Worm (Caenorhabditis elegans) whole organism, young adult: ENCODE data around the gene srbc-40.

Experiments used
- B0035.1 ChIP-seq: sonication (generic microtip); optimal IDR thresholded peaks from 2 replicates; lab custom pipeline; 2016; ENCODE audit warnings: missing genetic modification characterization, mild to moderate bottlenecking, missing compliant biosample characterization, missing genotype, missing genetic modification reagents
- B0336.3 ChIP-seq: fragments of 200-800 bp; sonication (Bioruptor generic); IDR thresholded peaks from 2 replicates; pipeline ENCODE4 v1.3.6; 2022; ENCODE audit warnings: missing genetic modification characterization, missing compliant biosample characterization
- C17E4.6 ChIP-seq: fragments of 200-800 bp; sonication (Bioruptor generic); IDR thresholded peaks from 2 replicates; pipeline ENCODE4 v1.3.6; 2022; ENCODE audit warnings: missing genetic modification reagents, missing genetic modification characterization, missing compliant biosample characterization
- F22D6.2 ChIP-seq: sonication (generic microtip); optimal IDR thresholded peaks from 2 replicates; lab custom pipeline; 2016; ENCODE audit warnings: mild to moderate bottlenecking, missing genetic modification characterization, missing compliant biosample characterization
- F33H1.4 ChIP-seq: fragments of 200-800 bp; sonication (Bioruptor generic); IDR thresholded peaks from 2 replicates; pipeline ENCODE4 v1.3.6; 2022; ENCODE audit warnings: missing genetic modification reagents, missing genetic modification characterization, missing compliant biosample characterization
- F49E8.2 ChIP-seq: sonication (generic microtip); optimal IDR thresholded peaks from 3 replicates; lab custom pipeline; 2017; ENCODE audit warnings: missing genetic modification characterization, mild to moderate bottlenecking, missing compliant biosample characterization, antibody characterized with exemption, moderate library complexity; ENCODE audit not compliant: insufficient read depth
- K11D2.4 ChIP-seq: fragments of 200-800 bp; sonication (Bioruptor generic); IDR thresholded peaks from 2 replicates; pipeline ENCODE4 v1.3.6; 2022; ENCODE audit warnings: missing genetic modification reagents, missing genetic modification characterization, missing compliant biosample characterization
- K12H6.12 ChIP-seq: fragments of 200-800 bp; sonication (Bioruptor generic); optimal IDR thresholded peaks from 2 replicates; lab custom pipeline; 2018; ENCODE audit warnings: mild to moderate bottlenecking, missing genetic modification characterization, missing compliant biosample characterization
- Y53G8AR.9 ChIP-seq: fragments of 200-800 bp; sonication (Bioruptor generic); conservative IDR thresholded peaks from 2 replicates; pipeline ENCODE4 v1.3.6; 2022; ENCODE audit warnings: missing genetic modification reagents, missing genetic modification characterization, missing compliant biosample characterization
- Y56A3A.18 ChIP-seq: fragments of 200-800 bp; sonication (Bioruptor generic); IDR thresholded peaks from 2 replicates; pipeline ENCODE4 v1.3.6; 2022; ENCODE audit warnings: missing genetic modification reagents, missing genetic modification characterization, missing compliant biosample characterization
- Y79H2A.3 ChIP-seq: fragments of 200-800 bp; sonication (Bioruptor generic); conservative IDR thresholded peaks from 2 replicates; pipeline ENCODE4 v1.3.6; 2022; ENCODE audit warnings: missing genetic modification reagents, missing genetic modification characterization, missing compliant biosample characterization
- Y95B8A.8 ChIP-seq: fragments of 200-800 bp; sonication (Bioruptor generic); IDR thresholded peaks from 2 replicates; pipeline ENCODE4 v1.3.6; 2022; ENCODE audit warnings: missing genetic modification reagents, missing genetic modification characterization, missing compliant biosample characterization
- ZK185.1 ChIP-seq: sonication (generic microtip); optimal IDR thresholded peaks from 2 replicates; lab custom pipeline; 2016; ENCODE audit warnings: mild to moderate bottlenecking, missing genetic modification characterization, missing compliant biosample characterization; ENCODE audit not compliant: poor library complexity, severe bottlenecking
- akir-1 ChIP-seq: fragments of 200-800 bp; sonication (Bioruptor generic); optimal IDR thresholded peaks from 2 replicates; lab custom pipeline; 2018; ENCODE audit warnings: mild to moderate bottlenecking, missing genetic modification characterization, moderate library complexity, missing compliant biosample characterization
- ama-1 ChIP-seq, 3 experiments: fragments of 150-350 bp in 1 of 3; sonication (generic microtip) in 2 of 3; optimal IDR thresholded peaks; 2 replicates each; lab custom pipeline; 2014 to 2018; ENCODE audit warnings: missing biosample characterization in 2 of 3, missing genetic modification characterization in 2 of 3, missing genetic modification reagents in 2 of 3
- atf-7 ChIP-seq: sonication (generic microtip); optimal IDR thresholded peaks from 2 replicates; lab custom pipeline; 2017; ENCODE audit warnings: mild to moderate bottlenecking, missing genetic modification characterization, missing compliant biosample characterization
- athp-1 ChIP-seq: sonication (generic microtip); optimal IDR thresholded peaks from 2 replicates; lab custom pipeline; 2017; ENCODE audit warnings: mild to moderate bottlenecking, missing genetic modification characterization, missing compliant biosample characterization
- ceh-91 ChIP-seq: fragments of 200-800 bp; sonication (Bioruptor generic); IDR thresholded peaks from 2 replicates; pipeline ENCODE4 v1.3.6; 2022; ENCODE audit warnings: missing genetic modification reagents, missing genetic modification characterization, missing compliant biosample characterization
- chd-7 ChIP-seq: sonication (generic microtip); optimal IDR thresholded peaks from 2 replicates; lab custom pipeline; 2016; ENCODE audit warnings: mild to moderate bottlenecking, missing genetic modification characterization, moderate library complexity, missing compliant biosample characterization
- egl-18 ChIP-seq: fragments of 200-800 bp; sonication (Bioruptor generic); IDR thresholded peaks from 2 replicates; pipeline ENCODE4 v1.3.6; 2022; ENCODE audit warnings: missing genetic modification reagents, missing genetic modification characterization, missing compliant biosample characterization
- hlh-12 ChIP-seq: sonication (generic microtip); optimal IDR thresholded peaks from 2 replicates; lab custom pipeline; 2016; ENCODE audit warnings: missing genetic modification characterization, missing compliant biosample characterization
- let-607 ChIP-seq, 2 experiments: fragments of 200-800 bp in 1 of 2; sonication (Bioruptor generic) in 1 of 2; sonication (generic microtip) in 1 of 2; optimal IDR thresholded peaks; 2 replicates each; lab custom pipeline; 2016 to 2018; ENCODE audit warnings: mild to moderate bottlenecking in 2 of 2, missing compliant biosample characterization in 2 of 2, missing genetic modification characterization in 2 of 2, moderate library complexity in 2 of 2, missing genotype in 1 of 2
- lin-40 ChIP-seq: sonication (generic microtip); optimal IDR thresholded peaks from 2 replicates; lab custom pipeline; 2016; ENCODE audit warnings: missing genetic modification characterization, mild to moderate bottlenecking, missing compliant biosample characterization, missing genotype, missing genetic modification reagents
- lin-54 ChIP-seq: fragments of 200-800 bp; sonication (Bioruptor generic); optimal IDR thresholded peaks from 2 replicates; lab custom pipeline; 2018; ENCODE audit warnings: mild to moderate bottlenecking, missing genetic modification characterization, missing compliant biosample characterization
- lsl-1 ChIP-seq: fragments of 200-800 bp; sonication (Bioruptor generic); optimal IDR thresholded peaks from 2 replicates; lab custom pipeline; 2018; ENCODE audit warnings: mild to moderate bottlenecking, missing genetic modification characterization, moderate library complexity, missing compliant biosample characterization
- madf-3 ChIP-seq: fragments of 200-800 bp; sonication (Bioruptor generic); IDR thresholded peaks from 2 replicates; pipeline ENCODE4 v1.3.6; 2022; ENCODE audit warnings: missing genetic modification reagents, missing genetic modification characterization, missing compliant biosample characterization
- nfyb-1 ChIP-seq: fragments of 200-800 bp; sonication (Bioruptor generic); IDR thresholded peaks from 2 replicates; pipeline ENCODE4 v1.3.6; 2022; ENCODE audit warnings: missing genetic modification reagents, missing genetic modification characterization, missing compliant biosample characterization
- nhr-120 ChIP-seq: fragments of 200-800 bp; sonication (Bioruptor generic); IDR thresholded peaks from 2 replicates; pipeline ENCODE4 v1.3.6; 2022; ENCODE audit warnings: missing genetic modification characterization, missing compliant biosample characterization
- nhr-80 ChIP-seq: sonication (generic microtip); optimal IDR thresholded peaks from 2 replicates; lab custom pipeline; 2016; ENCODE audit warnings: missing genetic modification characterization, missing compliant biosample characterization
- pbrm-1 ChIP-seq: fragments of 200-800 bp; sonication (Bioruptor generic); IDR thresholded peaks from 2 replicates; pipeline ENCODE4 v1.3.6; 2022; ENCODE audit warnings: missing genetic modification reagents, missing genetic modification characterization, missing compliant biosample characterization
- pha-4 ChIP-seq: fragments of 150-350 bp; sonication (generic microtip); optimal IDR thresholded peaks from 2 replicates; lab custom pipeline; 2014; ENCODE audit warnings: missing biosample characterization, missing genetic modification reagents, missing genetic modification characterization
- repo-1 ChIP-seq: sonication (generic microtip); optimal IDR thresholded peaks from 2 replicates; lab custom pipeline; 2017; ENCODE audit warnings: mild to moderate bottlenecking, missing genetic modification characterization, missing compliant biosample characterization
- ztf-28 ChIP-seq: fragments of 200-800 bp; sonication (Bioruptor generic); IDR thresholded peaks from 2 replicates; pipeline ENCODE4 v1.3.6; 2022; ENCODE audit warnings: missing genetic modification reagents, missing genetic modification characterization, missing compliant biosample characterization
- ztf-3 ChIP-seq: fragments of 200-800 bp; sonication (Bioruptor generic); optimal IDR thresholded peaks from 2 replicates; lab custom pipeline; 2018; ENCODE audit warnings: mild to moderate bottlenecking, missing genetic modification characterization, missing compliant biosample characterization

Gene srbc-40

DNA sequence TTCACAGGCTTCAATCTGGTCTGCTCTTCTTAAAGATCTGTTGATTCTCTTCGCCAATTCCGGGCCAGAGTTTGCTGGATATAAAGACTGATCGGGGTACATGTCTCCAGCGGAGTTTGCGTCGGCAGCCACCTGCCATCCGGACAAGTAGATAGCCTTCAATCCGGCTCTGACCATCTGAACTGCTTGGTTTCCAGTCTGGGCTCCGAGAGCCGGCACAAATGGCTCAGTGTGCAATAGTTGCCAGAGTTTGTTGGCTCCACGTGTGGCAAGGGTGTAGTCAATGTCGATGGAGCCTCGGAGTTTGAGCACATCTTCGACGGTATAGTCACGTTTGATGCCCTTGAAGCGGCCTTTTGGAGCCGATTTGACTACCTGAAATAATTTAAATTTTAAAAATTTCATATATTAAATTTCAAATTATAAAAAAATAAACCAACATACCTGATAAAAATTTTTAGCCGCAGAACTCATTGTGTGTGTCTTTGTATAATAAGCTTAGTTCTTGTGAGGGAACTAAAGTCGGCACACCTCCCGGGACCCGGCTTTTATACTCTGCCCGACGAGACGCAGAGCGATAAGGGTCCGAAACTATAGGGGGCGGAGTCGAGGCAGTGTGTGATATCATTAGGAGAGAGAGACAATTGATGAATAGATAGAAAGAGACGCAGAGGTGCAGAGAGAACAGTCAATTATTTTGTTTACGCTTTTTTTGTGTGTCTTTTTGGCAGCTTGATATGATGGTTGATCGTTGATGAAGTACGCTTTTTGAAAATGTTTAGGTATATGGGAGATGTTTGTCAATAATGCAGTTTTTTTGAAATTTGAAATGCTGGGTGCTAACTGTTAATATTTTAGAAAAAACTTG, 8.1 kb upstream of the srbc-40 start, which contains the start of the genes icl-1 and srh-2 (continued):
- TF ChIP-seq lsl-1 (GFP tag; lab: Kevin White, UChicago) (no peak), Y79H2A.3 (GFP tag; lab: Robert Waterston, UW) (no peak), lin-40 (tag; lab: Kevin White, UChicago) (peak; percentile 18), egl-18 (no peak), B0035.1 (peak; percentile 39), chd-7 (peak; percentile 42), repo-1 (tag; lab: Kevin White, UChicago) (peak; percentile 97), C17E4.6 (GFP tag; lab: Robert Waterston, UW) (no peak), ZK185.1 (peak; percentile 27), hlh-12 (no peak), athp-1 (peak; percentile 61), ama-1 (optimal IDR thresholded peaks at IDR 0.05; lab: Kevin White, UChicago) (peak; percentile 97), ama-1 (GFP tag; optimal IDR thresholded peaks at IDR 0.05; lab: Kevin White, UChicago) (no peak), pha-4 (peak; percentile 60), pbrm-1 (GFP tag; lab: Robert Waterston, UW) (0 out of 2 replicates have a peak, but pooled peaks have one; percentile 26), atf-7 (tag; lab: Kevin White, UChicago) (peak; percentile 47), B0336.3 (peak; percentile 74; the same call in 1 of the 2 replicates), akir-1 (GFP tag; lab: Kevin White, UChicago) (no peak), ztf-3 (GFP tag; lab: Kevin White, UChicago) (peak; percentile 4), ceh-91 (GFP tag; lab: Robert Waterston, UW) (no peak), lin-54 (GFP tag; lab: Kevin White, UChicago) (no peak), nhr-80 (peak; percentile 13), F22D6.2 (tag; lab: Kevin White, UChicago) (peak; percentile 28), madf-3 (peak; percentile 47; the same call in 1 of the 2 replicates)

DNA sequence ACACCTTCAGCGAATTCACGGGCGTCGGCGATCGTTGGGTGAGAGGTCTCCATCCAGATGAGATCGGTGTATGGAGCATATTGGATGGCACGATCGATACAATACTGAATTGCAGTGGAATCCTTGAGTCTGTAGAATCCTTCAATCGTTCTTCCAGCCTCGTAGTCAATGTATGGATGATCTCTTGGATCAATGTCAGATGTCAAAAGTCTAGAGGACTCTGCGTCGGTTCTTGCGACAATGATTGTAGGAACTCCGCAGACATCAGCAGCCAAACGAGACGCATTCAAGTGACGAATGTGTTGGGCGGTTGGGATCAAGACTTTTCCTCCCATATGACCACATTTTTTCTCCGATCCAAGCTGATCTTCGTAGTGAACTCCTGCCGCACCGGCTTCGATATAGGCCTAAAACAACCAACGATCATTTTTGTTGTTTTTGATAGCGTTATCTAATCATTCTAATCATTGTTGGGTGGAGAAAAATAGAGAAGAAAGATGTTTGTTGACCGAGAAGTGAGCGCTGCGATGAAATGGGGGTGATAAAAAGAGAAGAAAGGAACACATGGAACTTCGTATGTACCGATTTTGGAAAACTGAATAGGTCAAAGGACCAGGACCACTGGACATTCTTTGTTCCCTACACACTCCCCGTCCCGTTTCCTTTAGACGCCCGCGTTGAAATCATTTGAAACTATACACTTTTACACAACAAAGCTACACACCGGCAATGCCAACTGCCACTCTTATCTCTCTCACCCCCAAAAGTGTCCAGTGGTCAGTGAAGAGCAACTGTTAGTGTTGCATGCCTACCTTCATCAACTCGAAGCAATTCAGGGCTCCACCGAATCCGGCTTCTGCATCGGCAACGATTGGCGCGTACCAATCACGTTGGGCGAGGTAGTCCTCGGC, 7.2 kb upstream of the srbc-40 start:
- 0 out of 2 replicates have a peak, but pooled peaks have one; percentile 10 for TF ChIP-seq ztf-28 (GFP tag; lab: Robert Waterston, UW)
- TF ChIP-seq F33H1.4 = no peak
- peak; percentile 32; the same call in 1 of the 2 replicates for TF ChIP-seq K11D2.4 (GFP tag; lab: Robert Waterston, UW)
- TF ChIP-seq let-607 (tag; optimal IDR thresholded peaks at IDR 0.05; lab: Kevin White, UChicago) = peak; percentile 0 to 33
- peak; percentile 38 for TF ChIP-seq ama-1 (optimal IDR thresholded peaks at IDR 0.05; lab: Kevin White, UChicago)
- TF ChIP-seq ama-1 (GFP tag; optimal IDR thresholded peaks at IDR 0.05; lab: Kevin White, UChicago) = no peak
- TF ChIP-seq Y56A3A.18 (GFP tag; lab: Robert Waterston, UW) = peak; percentile 41; the same call in 1 of the 2 replicates
- no peak for TF ChIP-seq pha-4
- no peak for TF ChIP-seq F49E8.2 (tag; lab: Kevin White, UChicago)
- TF ChIP-seq chd-7 = no peak
- peak; percentile 1 for TF ChIP-seq K12H6.12 (tag; lab: Kevin White, UChicago)
- TF ChIP-seq Y95B8A.8 = peak; percentile 18; the same call in 1 of the 2 replicates
- TF ChIP-seq atf-7 (tag; lab: Kevin White, UChicago) = no peak
- peak; percentile 29 for TF ChIP-seq nhr-80
- peak; percentile 7; the same call in 1 of the 2 replicates for TF ChIP-seq B0336.3
- 0 out of 2 replicates have a peak, but pooled peaks have one; percentile 56 for TF ChIP-seq nhr-120 (GFP tag; lab: Robert Waterston, UW)
- peak; percentile 35; the same call in 1 of the 2 replicates for TF ChIP-seq Y53G8AR.9
- TF ChIP-seq nfyb-1 (GFP tag; lab: Robert Waterston, UW) = peak; percentile 10; the same call in 1 of the 2 replicates
- TF ChIP-seq, all 124 proteins: peak for 12
